Worm (Caenorhabditis elegans) whole organism, L1 larva: Measurements from ENCODE around the gene vps-45.

Source experiments
- C16A3.4 ChIP-seq: fragments of 150-350 bp; optimal IDR thresholded peaks from 2 replicates; lab custom pipeline; 2014; ENCODE audit warnings: missing biosample characterization, missing genetic modification characterization
- C34B4.2 ChIP-seq: sonication (generic microtip); optimal IDR thresholded peaks from 2 replicates; lab custom pipeline; 2017; ENCODE audit warnings: mild to moderate bottlenecking, missing genetic modification characterization, missing compliant biosample characterization
- F16B12.6 ChIP-seq: fragments of 150-350 bp; optimal IDR thresholded peaks from 2 replicates; lab custom pipeline; 2014; ENCODE audit warnings: missing biosample characterization, missing genetic modification characterization
- alr-1 ChIP-seq: fragments of 200-800 bp; sonication (Bioruptor generic); optimal IDR thresholded peaks from 2 replicates; lab custom pipeline; 2018; ENCODE audit warnings: borderline replicate concordance, mild to moderate bottlenecking, missing genetic modification characterization, missing compliant biosample characterization
- blmp-1 ChIP-seq: fragments of 150-350 bp; optimal IDR thresholded peaks from 2 replicates; lab custom pipeline; 2014; ENCODE audit warnings: missing biosample characterization, missing genetic modification characterization
- ceh-90 ChIP-seq: sonication (generic microtip); optimal IDR thresholded peaks from 2 replicates; lab custom pipeline; 2016; ENCODE audit warnings: missing genetic modification characterization, missing compliant biosample characterization
- dpl-1 ChIP-seq, 3 experiments: fragments of 150-350 bp in 2 of 3; sonication (generic microtip) in 1 of 3; optimal IDR thresholded peaks; 2 replicates each; lab custom pipeline; 2014 to 2017; ENCODE audit warnings: missing biosample characterization in 3 of 3, missing genetic modification characterization in 3 of 3, missing genetic modification reagents in 3 of 3
- dsc-1 ChIP-seq: sonication (generic microtip); optimal IDR thresholded peaks from 2 replicates; lab custom pipeline; 2016; ENCODE audit warnings: mild to moderate bottlenecking, missing genetic modification characterization, missing compliant biosample characterization
- efl-3 ChIP-seq: fragments of 200-800 bp; sonication (Bioruptor generic); optimal IDR thresholded peaks from 2 replicates; lab custom pipeline; 2018; ENCODE audit warnings: mild to moderate bottlenecking, missing genetic modification characterization, missing compliant biosample characterization
- fkh-10 ChIP-seq: sonication (generic microtip); optimal IDR thresholded peaks from 2 replicates; lab custom pipeline; 2017; ENCODE audit warnings: missing biosample characterization, missing genetic modification reagents, missing genetic modification characterization
- fkh-4 ChIP-seq: sonication (generic microtip); optimal IDR thresholded peaks from 2 replicates; lab custom pipeline; 2016; ENCODE audit warnings: missing compliant biosample characterization, missing genetic modification characterization, borderline replicate concordance
- fkh-8 ChIP-seq: sonication (generic microtip); optimal IDR thresholded peaks from 2 replicates; lab custom pipeline; 2016; ENCODE audit warnings: mild to moderate bottlenecking, missing genetic modification characterization, missing compliant biosample characterization
- fos-1 ChIP-seq: fragments of 150-350 bp; optimal IDR thresholded peaks from 2 replicates; lab custom pipeline; 2014; ENCODE audit warnings: missing biosample characterization, missing genetic modification characterization
- grh-1 ChIP-seq: fragments of 200-800 bp; sonication (Bioruptor generic); IDR thresholded peaks from 2 replicates; pipeline ENCODE4 v1.3.6; 2022; ENCODE audit warnings: missing genetic modification reagents, missing genetic modification characterization, missing compliant biosample characterization
- hlh-17 ChIP-seq: fragments of 200-800 bp; sonication (Bioruptor generic); optimal IDR thresholded peaks from 2 replicates; lab custom pipeline; 2018; ENCODE audit warnings: missing genetic modification characterization, mild to moderate bottlenecking, missing compliant biosample characterization, moderate library complexity, borderline replicate concordance
- isw-1 ChIP-seq: fragments of 200-800 bp; sonication (Bioruptor generic); IDR thresholded peaks from 2 replicates; pipeline ENCODE4 v1.3.6; 2022; ENCODE audit warnings: missing genetic modification characterization, missing compliant biosample characterization
- lin-14 ChIP-seq: fragments of 200-800 bp; sonication (Bioruptor generic); optimal IDR thresholded peaks from 2 replicates; lab custom pipeline; 2018; ENCODE audit warnings: mild to moderate bottlenecking, missing genetic modification characterization, moderate library complexity, missing compliant biosample characterization
- lin-15B ChIP-seq: fragments of 150-350 bp; sonication (generic microtip); optimal IDR thresholded peaks from 3 replicates; lab custom pipeline; 2014; ENCODE audit warnings: missing biosample characterization, missing genetic modification characterization
- lin-35 ChIP-seq, 2 experiments: fragments of 150-350 bp; optimal IDR thresholded peaks; 2 replicates each; lab custom pipeline; 2014; ENCODE audit warnings: missing biosample characterization in 2 of 2, missing genetic modification characterization in 2 of 2, missing genetic modification reagents in 2 of 2
- lin-39 ChIP-seq: fragments of 150-350 bp; optimal IDR thresholded peaks from 2 replicates; lab custom pipeline; 2014; ENCODE audit warnings: missing biosample characterization, missing genetic modification reagents, missing genetic modification characterization
- lir-3 ChIP-seq: sonication (generic microtip); optimal IDR thresholded peaks from 2 replicates; lab custom pipeline; 2016; ENCODE audit warnings: mild to moderate bottlenecking, missing genetic modification characterization, moderate library complexity, missing compliant biosample characterization; ENCODE audit not compliant: poor library complexity
- lsy-2 ChIP-seq, 2 experiments: fragments of 150-350 bp; optimal IDR thresholded peaks; 2 replicates each; lab custom pipeline; 2014; ENCODE audit warnings: missing biosample characterization in 2 of 2, missing genetic modification characterization in 2 of 2
- mab-9 ChIP-seq: fragments of 200-800 bp; sonication (Bioruptor generic); IDR thresholded peaks from 2 replicates; pipeline ENCODE4 v1.3.6; 2022; ENCODE audit warnings: missing genetic modification reagents, missing genetic modification characterization, missing compliant biosample characterization
- mep-1 ChIP-seq: fragments of 150-350 bp; optimal IDR thresholded peaks from 2 replicates; lab custom pipeline; 2014; ENCODE audit warnings: missing biosample characterization, missing genetic modification characterization
- nhr-12 ChIP-seq: sonication (generic microtip); optimal IDR thresholded peaks from 2 replicates; lab custom pipeline; 2017; ENCODE audit warnings: missing biosample characterization, missing genetic modification characterization
- nhr-19 ChIP-seq: fragments of 200-800 bp; sonication (Bioruptor generic); conservative IDR thresholded peaks from 2 replicates; pipeline ENCODE4 v1.3.6; 2022; ENCODE audit warnings: missing genetic modification characterization, missing compliant biosample characterization
- nhr-47 ChIP-seq: sonication (generic microtip); optimal IDR thresholded peaks from 2 replicates; lab custom pipeline; 2016; ENCODE audit warnings: mild to moderate bottlenecking, missing genetic modification characterization, moderate library complexity, missing compliant biosample characterization
- nhr-85 ChIP-seq: sonication (generic microtip); peaks from one replicate; lab custom pipeline; 2016; ENCODE audit warnings: missing genetic modification characterization, inconsistent platforms, missing compliant biosample characterization
- nhr-90 ChIP-seq: sonication (generic microtip); optimal IDR thresholded peaks from 2 replicates; lab custom pipeline; 2016; ENCODE audit warnings: mild to moderate bottlenecking, missing genetic modification characterization, missing compliant biosample characterization; ENCODE audit not compliant: poor library complexity
- pax-3 ChIP-seq: fragments of 200-800 bp; sonication (Bioruptor generic); optimal IDR thresholded peaks from 2 replicates; lab custom pipeline; 2018; ENCODE audit warnings: mild to moderate bottlenecking, missing genetic modification characterization, moderate library complexity, missing compliant biosample characterization
- pqm-1 ChIP-seq: sonication (generic microtip); optimal IDR thresholded peaks from 3 replicates; lab custom pipeline; 2017; ENCODE audit warnings: missing biosample characterization, missing genetic modification characterization
- rnt-1 ChIP-seq: sonication (generic microtip); optimal IDR thresholded peaks from 2 replicates; lab custom pipeline; 2016; ENCODE audit warnings: mild to moderate bottlenecking, missing genetic modification characterization, moderate library complexity, missing compliant biosample characterization
- snpc-4 ChIP-seq: fragments of 150-350 bp; optimal IDR thresholded peaks from 2 replicates; lab custom pipeline; 2014; ENCODE audit warnings: missing biosample characterization, missing genetic modification characterization
- snu-23 ChIP-seq: sonication (generic microtip); optimal IDR thresholded peaks from 2 replicates; lab custom pipeline; 2016; ENCODE audit warnings: missing genetic modification characterization, missing compliant biosample characterization
- sox-4 ChIP-seq: sonication (generic microtip); optimal IDR thresholded peaks from 2 replicates; lab custom pipeline; 2016; ENCODE audit warnings: missing genetic modification characterization, missing compliant biosample characterization
- sptf-1 ChIP-seq: fragments of 150-350 bp; optimal IDR thresholded peaks from 2 replicates; lab custom pipeline; 2014; ENCODE audit warnings: missing biosample characterization, missing genetic modification characterization
- swsn-7 ChIP-seq: sonication (generic microtip); optimal IDR thresholded peaks from 2 replicates; lab custom pipeline; 2016; ENCODE audit warnings: missing genetic modification characterization, missing compliant biosample characterization
- tbx-2 ChIP-seq: sonication (generic microtip); optimal IDR thresholded peaks from 2 replicates; lab custom pipeline; 2016; ENCODE audit warnings: missing genetic modification characterization, missing compliant biosample characterization
- tlp-1 ChIP-seq: fragments of 150-350 bp; optimal IDR thresholded peaks from 2 replicates; lab custom pipeline; 2014; ENCODE audit warnings: missing biosample characterization, missing genetic modification characterization
- unc-30 ChIP-seq: sonication (generic microtip); optimal IDR thresholded peaks from 2 replicates; lab custom pipeline; 2017; ENCODE audit warnings: missing biosample characterization, missing genetic modification characterization
- unc-86 ChIP-seq: sonication (generic microtip); optimal IDR thresholded peaks from 2 replicates; lab custom pipeline; 2016; ENCODE audit warnings: missing genetic modification characterization, missing compliant biosample characterization
- xbp-1 ChIP-seq: sonication (generic microtip); optimal IDR thresholded peaks from 2 replicates; lab custom pipeline; 2016; ENCODE audit warnings: missing genetic modification characterization, missing compliant biosample characterization
- zag-1 ChIP-seq: fragments of 150-350 bp; optimal IDR thresholded peaks from 2 replicates; lab custom pipeline; 2014; ENCODE audit warnings: missing biosample characterization, missing genetic modification characterization
- ztf-4 ChIP-seq: fragments of 150-350 bp; optimal IDR thresholded peaks from 2 replicates; lab custom pipeline; 2014; ENCODE audit warnings: missing biosample characterization, missing genetic modification characterization

vps-45 gene

DNA sequence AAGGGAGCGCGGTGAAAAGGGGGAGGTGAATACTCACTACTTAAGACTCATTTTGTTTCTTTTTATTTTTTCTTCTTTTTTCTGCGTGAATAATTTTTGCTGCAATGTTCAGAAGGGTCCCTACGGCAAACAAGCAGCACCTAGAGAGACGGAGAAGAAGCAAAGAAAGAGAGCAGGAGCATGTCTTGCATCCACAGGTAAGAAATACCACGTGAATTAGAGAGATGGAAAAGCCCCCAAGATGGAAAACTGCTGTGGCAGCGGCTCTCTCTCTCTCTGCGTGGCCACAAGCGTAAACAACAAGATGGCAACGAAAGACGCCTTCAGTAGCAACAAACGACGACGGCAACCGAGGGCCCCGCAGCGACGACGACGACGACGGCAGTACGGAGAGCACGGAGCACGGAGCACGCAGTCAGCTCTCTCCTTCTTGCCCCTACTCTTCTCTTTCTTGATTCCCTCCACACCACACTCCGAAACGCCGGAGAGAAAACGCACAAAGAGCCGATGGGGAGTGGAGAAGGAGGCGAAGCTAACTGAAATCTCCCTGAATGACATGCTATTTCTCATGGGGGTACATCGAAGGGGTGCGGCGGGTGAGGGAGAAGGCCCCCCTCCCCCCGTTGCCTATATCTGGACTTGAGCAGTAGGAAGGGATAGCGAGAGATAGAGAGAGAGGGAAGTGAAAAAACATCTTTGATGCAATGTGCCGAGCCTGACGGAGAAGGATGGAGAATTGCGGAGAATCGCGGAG lies 18.2 kb upstream of the vps-45 start (continued):
- TF ChIP-seq ztf-4 = peak; percentile 7
- TF ChIP-seq alr-1 = no peak
- peak; percentile 6 for TF ChIP-seq snpc-4 (tag; lab: Kevin White, UChicago)
- peak; percentile 38 to 40 for TF ChIP-seq lsy-2 (tag; optimal IDR thresholded peaks at IDR 0.05; lab: Kevin White, UChicago)
- TF ChIP-seq nhr-85 (tag; lab: Kevin White, UChicago) = no peak
- peak; percentile 76 for TF ChIP-seq tbx-2 (tag; lab: Kevin White, UChicago)
- TF ChIP-seq mep-1 (tag; lab: Kevin White, UChicago) = peak; percentile 44
- no peak for TF ChIP-seq unc-30 (tag; lab: Kevin White, UChicago)
- TF ChIP-seq mab-9 = peak; percentile 26; the same call in 1 of the 2 replicates
- no peak for TF ChIP-seq sptf-1 (tag; lab: Kevin White, UChicago)
- TF ChIP-seq rnt-1 (tag; lab: Kevin White, UChicago) = peak; percentile 26
- peak; percentile 19 for TF ChIP-seq xbp-1 (tag; lab: Kevin White, UChicago)
- TF ChIP-seq dpl-1 (GFP tag; optimal IDR thresholded peaks at IDR 0.05; lab: Kevin White, UChicago) = peak in 1 of 3 experiments; percentile 13
- peak; percentile 78 for TF ChIP-seq dsc-1 (tag; lab: Kevin White, UChicago)
- TF ChIP-seq swsn-7 (tag; lab: Kevin White, UChicago) = peak; percentile 76
- TF ChIP-seq zag-1 = no peak
- peak; percentile 7 for TF ChIP-seq C16A3.4
- no peak for TF ChIP-seq tlp-1 (tag; lab: Kevin White, UChicago)
- TF ChIP-seq lin-35 (GFP tag; optimal IDR thresholded peaks at IDR 0.05; lab: Kevin White, UChicago) = peak in 1 of 2 experiments; percentile 24
- peak; percentile 87 for TF ChIP-seq fkh-8 (tag; lab: Kevin White, UChicago)
- TF ChIP-seq nhr-90 (tag; lab: Kevin White, UChicago) = no peak
- TF ChIP-seq efl-3 = no peak
- peak; percentile 64 for TF ChIP-seq fkh-10 (GFP tag; lab: Kevin White, UChicago)
- peak; percentile 71 for TF ChIP-seq snu-23 (GFP tag; lab: Kevin White, UChicago)
- TF ChIP-seq nhr-19 (GFP tag; lab: Robert Waterston, UW) = peak; percentile 33
- peak; percentile 89 for TF ChIP-seq unc-86 (tag; lab: Kevin White, UChicago)
- peak; percentile 41 for TF ChIP-seq isw-1 (GFP tag; lab: Robert Waterston, UW)
- TF ChIP-seq ceh-90 (tag; lab: Kevin White, UChicago) = no peak
- peak; percentile 70 for TF ChIP-seq sox-4 (tag; lab: Kevin White, UChicago)

DNA sequence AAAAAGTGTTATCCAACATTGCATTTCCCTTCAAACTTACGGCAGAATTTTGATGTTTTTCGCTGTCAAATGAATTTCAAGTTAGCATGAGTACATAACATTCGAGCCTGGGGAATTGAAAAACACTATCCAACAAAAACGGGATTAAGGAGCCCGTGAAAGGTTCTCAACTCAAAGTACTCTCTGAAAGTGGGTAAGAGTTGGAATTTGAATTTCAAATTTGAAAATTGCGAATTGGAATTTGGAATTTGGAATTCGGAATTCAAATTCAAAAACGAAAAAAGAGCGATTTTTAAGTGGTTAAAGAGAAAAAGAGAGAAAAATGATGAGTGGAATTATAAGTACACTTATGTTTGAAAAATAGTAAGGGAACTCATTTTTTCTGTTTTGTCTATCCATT lies 16.6 kb upstream of the vps-45 start, which contains the start of the genes C09E10.3 and dgk-1:
C09E10.3 (minus strand) TSS at position 101 of the 400 bp plus-strand sequence.
dgk-1 (minus strand) TSS at position 183 of the 400 bp plus-strand sequence.
- no peak for TF ChIP-seq lir-3
- no peak for TF ChIP-seq blmp-1 (tag; lab: Kevin White, UChicago)
- TF ChIP-seq C16A3.4 = no peak
- TF ChIP-seq C34B4.2 (tag; lab: Kevin White, UChicago) = no peak
- no peak for TF ChIP-seq pax-3 (tag; lab: Kevin White, UChicago)
- TF ChIP-seq grh-1 (GFP tag; lab: Robert Waterston, UW) = no peak

DNA sequence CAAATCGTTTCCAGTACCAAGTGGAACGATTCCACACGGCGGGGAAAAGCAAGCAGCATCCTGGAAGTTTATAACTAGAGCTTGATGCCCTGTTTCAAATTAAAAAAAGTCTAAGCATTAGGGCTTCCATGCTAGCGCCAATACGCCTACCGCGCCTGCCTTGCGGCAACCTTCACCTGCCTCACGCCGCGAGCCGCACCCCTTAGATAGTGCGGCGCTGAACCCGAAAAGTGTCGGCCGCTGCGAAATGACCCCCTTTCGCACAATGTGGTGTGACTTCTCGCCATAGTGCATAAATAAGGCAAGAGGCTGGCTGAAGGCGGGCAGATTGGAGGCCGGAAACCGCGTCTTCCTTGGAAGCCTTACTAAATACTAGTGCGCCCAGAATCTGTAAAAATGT lies 11.8 kb upstream of the vps-45 start:
- peak; percentile 2 for TF ChIP-seq nhr-47 (tag; lab: Kevin White, UChicago)
- peak; percentile 80 for TF ChIP-seq snpc-4 (tag; lab: Kevin White, UChicago)
- TF ChIP-seq pqm-1 (tag; lab: Kevin White, UChicago) = no peak
- TF ChIP-seq, all 84 proteins: peak for 2

DNA sequence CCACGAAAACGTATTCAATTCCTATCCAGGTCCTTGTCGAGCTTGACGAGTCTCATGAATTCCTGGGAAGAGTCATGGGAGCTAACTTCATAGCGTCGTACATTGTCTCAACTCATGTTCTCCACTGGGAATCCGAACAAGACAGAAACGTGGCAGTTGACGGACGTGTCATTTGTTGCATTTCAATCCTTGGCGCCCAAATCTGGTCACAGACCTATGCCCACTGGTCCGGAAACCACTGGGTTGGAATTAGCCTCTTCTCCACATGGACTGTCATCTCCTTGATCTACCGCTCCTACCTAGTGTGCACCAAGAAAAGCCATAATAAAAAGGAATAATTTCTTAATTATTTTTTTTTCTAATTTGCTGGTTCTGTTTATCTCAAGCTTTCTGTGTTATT lies 8.0 kb upstream of the vps-45 start:
- no peak for TF ChIP-seq fkh-10 (GFP tag; lab: Kevin White, UChicago)
- no peak for TF ChIP-seq isw-1 (GFP tag; lab: Robert Waterston, UW)
- TF ChIP-seq hlh-17 (GFP tag; lab: Kevin White, UChicago) = no peak
- no peak for TF ChIP-seq xbp-1 (tag; lab: Kevin White, UChicago)
- no peak for TF ChIP-seq fkh-4 (tag; lab: Kevin White, UChicago)
- no peak for TF ChIP-seq ztf-4
- TF ChIP-seq lin-39 (tag; lab: Kevin White, UChicago) = no peak
- TF ChIP-seq fos-1 = no peak
- TF ChIP-seq F16B12.6 (tag; lab: Kevin White, UChicago) = no peak
- TF ChIP-seq nhr-12 (tag; lab: Kevin White, UChicago) = no peak
- no peak for TF ChIP-seq nhr-47 (tag; lab: Kevin White, UChicago)
- no peak for TF ChIP-seq lin-15B (tag; lab: Kevin White, UChicago)
- TF ChIP-seq sptf-1 (tag; lab: Kevin White, UChicago) = no peak
- no peak for TF ChIP-seq nhr-90 (tag; lab: Kevin White, UChicago)
- no peak for TF ChIP-seq pqm-1 (tag; lab: Kevin White, UChicago)
- TF ChIP-seq unc-30 (tag; lab: Kevin White, UChicago) = no peak
- no peak for TF ChIP-seq lin-14 (GFP tag; lab: Kevin White, UChicago)
